Worm (Caenorhabditis elegans) whole organism, L2 larva: ENCODE data around the gene VF13D12L.3.
A peak's percentile ranks its signal among the peaks of the same experiment; 100 is the strongest.

ENCODE experiments used
- C34F6.9 ChIP-seq: fragments of 150-350 bp; optimal IDR thresholded peaks from 2 replicates; lab custom pipeline; 2014; ENCODE audit warnings: missing biosample characterization, missing genetic modification characterization
- R02D3.7 ChIP-seq: fragments of 150-350 bp; optimal IDR thresholded peaks from 2 replicates; lab custom pipeline; 2014; ENCODE audit warnings: missing biosample characterization, missing genetic modification characterization
- alr-1 ChIP-seq: fragments of 150-350 bp; optimal IDR thresholded peaks from 2 replicates; lab custom pipeline; 2014; ENCODE audit warnings: missing biosample characterization, missing genetic modification characterization
- blmp-1 ChIP-seq: sonication (generic microtip); optimal IDR thresholded peaks from 2 replicates; lab custom pipeline; 2017; ENCODE audit warnings: missing genetic modification characterization, mild to moderate bottlenecking, missing compliant biosample characterization, antibody characterized with exemption, moderate library complexity; ENCODE audit not compliant: insufficient read depth
- ceh-16 ChIP-seq: fragments of 150-350 bp; optimal IDR thresholded peaks from 2 replicates; lab custom pipeline; 2014; ENCODE audit warnings: missing biosample characterization, missing genetic modification characterization
- egl-27 ChIP-seq: sonication (generic microtip); optimal IDR thresholded peaks from 3 replicates; lab custom pipeline; 2017; ENCODE audit warnings: missing biosample characterization, missing genetic modification reagents, missing genetic modification characterization
- elt-1 ChIP-seq: fragments of 150-350 bp; optimal IDR thresholded peaks from 2 replicates; lab custom pipeline; 2014; ENCODE audit warnings: missing biosample characterization, missing genetic modification characterization
- fos-1 ChIP-seq: fragments of 150-350 bp; optimal IDR thresholded peaks from 2 replicates; lab custom pipeline; 2014; ENCODE audit warnings: missing biosample characterization, missing genetic modification characterization
- gmeb-1 ChIP-seq: fragments of 150-350 bp; optimal IDR thresholded peaks from 2 replicates; lab custom pipeline; 2014; ENCODE audit warnings: missing biosample characterization, missing genetic modification characterization
- lin-11 ChIP-seq: fragments of 150-350 bp; sonication (generic microtip); optimal IDR thresholded peaks from 2 replicates; lab custom pipeline; 2014; ENCODE audit warnings: missing biosample characterization, missing genetic modification characterization, inconsistent platforms, mixed read lengths
- lin-13 ChIP-seq: fragments of 150-350 bp; optimal IDR thresholded peaks from 2 replicates; lab custom pipeline; 2014; ENCODE audit warnings: missing biosample characterization, missing genetic modification reagents, missing genetic modification characterization
- lsy-2 ChIP-seq, 2 experiments: fragments of 150-350 bp in 1 of 2; sonication (generic microtip) in 1 of 2; optimal IDR thresholded peaks; 2 replicates each; lab custom pipeline; 2014 to 2017; ENCODE audit warnings: missing biosample characterization in 2 of 2, missing genetic modification characterization in 2 of 2
- mab-5 ChIP-seq: fragments of 150-350 bp; optimal IDR thresholded peaks from 2 replicates; lab custom pipeline; 2014; ENCODE audit warnings: missing biosample characterization, missing genetic modification characterization
- mbf-1 ChIP-seq: sonication (generic microtip); optimal IDR thresholded peaks from 2 replicates; lab custom pipeline; 2017; ENCODE audit warnings: missing biosample characterization, missing genetic modification characterization
- nhr-10 ChIP-seq: sonication (generic microtip); optimal IDR thresholded peaks from 2 replicates; lab custom pipeline; 2017; ENCODE audit warnings: missing biosample characterization, missing genetic modification characterization
- nhr-12 ChIP-seq: fragments of 150-350 bp; optimal IDR thresholded peaks from 2 replicates; lab custom pipeline; 2014; ENCODE audit warnings: missing biosample characterization, missing genetic modification characterization
- nhr-129 ChIP-seq: fragments of 150-350 bp; optimal IDR thresholded peaks from 2 replicates; lab custom pipeline; 2014; ENCODE audit warnings: missing biosample characterization, missing genetic modification characterization
- nhr-21 ChIP-seq: fragments of 150-350 bp; optimal IDR thresholded peaks from 2 replicates; lab custom pipeline; 2014; ENCODE audit warnings: missing biosample characterization, missing genetic modification characterization
- nhr-237 ChIP-seq: fragments of 150-350 bp; optimal IDR thresholded peaks from 2 replicates; lab custom pipeline; 2014; ENCODE audit warnings: missing biosample characterization, missing genetic modification characterization
- nhr-6 ChIP-seq: fragments of 150-350 bp; optimal IDR thresholded peaks from 2 replicates; lab custom pipeline; 2014; ENCODE audit warnings: missing biosample characterization, missing genetic modification characterization
- nhr-77 ChIP-seq: fragments of 150-350 bp; optimal IDR thresholded peaks from 2 replicates; lab custom pipeline; 2014; ENCODE audit warnings: missing biosample characterization, missing genetic modification characterization
- skn-1 ChIP-seq: sonication (generic microtip); optimal IDR thresholded peaks from 2 replicates; lab custom pipeline; 2017; ENCODE audit warnings: missing biosample characterization, missing genetic modification characterization
- sma-3 ChIP-seq: sonication (generic microtip); optimal IDR thresholded peaks from 2 replicates; lab custom pipeline; 2016; ENCODE audit warnings: missing genetic modification reagents, missing genetic modification characterization, missing compliant biosample characterization
- sma-9 ChIP-seq, 2 experiments: fragments of 150-350 bp in 1 of 2; sonication (generic microtip) in 1 of 2; optimal IDR thresholded peaks; 2 replicates each; lab custom pipeline; 2014 to 2016; ENCODE audit warnings: missing genetic modification characterization in 2 of 2, mild to moderate bottlenecking in 1 of 2, missing biosample characterization in 1 of 2, missing compliant biosample characterization in 1 of 2, missing genetic modification reagents in 1 of 2, moderate library complexity in 1 of 2
- snpc-4 ChIP-seq: fragments of 150-350 bp; optimal IDR thresholded peaks from 2 replicates; lab custom pipeline; 2014; ENCODE audit warnings: missing biosample characterization, missing genetic modification characterization
- unc-39 ChIP-seq: fragments of 150-350 bp; optimal IDR thresholded peaks from 2 replicates; lab custom pipeline; 2014; ENCODE audit warnings: missing biosample characterization, missing genetic modification characterization
- unc-55 ChIP-seq: fragments of 150-350 bp; sonication (generic microtip); optimal IDR thresholded peaks from 3 replicates; lab custom pipeline; 2014; ENCODE audit warnings: missing biosample characterization, missing genetic modification reagents, missing genetic modification characterization
- unc-62 ChIP-seq: fragments of 150-350 bp; optimal IDR thresholded peaks from 2 replicates; lab custom pipeline; 2014; ENCODE audit warnings: missing biosample characterization, missing genetic modification reagents, missing genetic modification characterization
- ztf-1 ChIP-seq: fragments of 200-800 bp; sonication (Bioruptor generic); conservative IDR thresholded peaks from 2 replicates; pipeline ENCODE4 v1.3.6; 2022; ENCODE audit warnings: missing genetic modification characterization, missing compliant biosample characterization
- ztf-11 ChIP-seq: sonication (generic microtip); optimal IDR thresholded peaks from 2 replicates; lab custom pipeline; 2017; ENCODE audit warnings: missing biosample characterization, missing genetic modification characterization

VF13D12L.3 gene

DNA sequence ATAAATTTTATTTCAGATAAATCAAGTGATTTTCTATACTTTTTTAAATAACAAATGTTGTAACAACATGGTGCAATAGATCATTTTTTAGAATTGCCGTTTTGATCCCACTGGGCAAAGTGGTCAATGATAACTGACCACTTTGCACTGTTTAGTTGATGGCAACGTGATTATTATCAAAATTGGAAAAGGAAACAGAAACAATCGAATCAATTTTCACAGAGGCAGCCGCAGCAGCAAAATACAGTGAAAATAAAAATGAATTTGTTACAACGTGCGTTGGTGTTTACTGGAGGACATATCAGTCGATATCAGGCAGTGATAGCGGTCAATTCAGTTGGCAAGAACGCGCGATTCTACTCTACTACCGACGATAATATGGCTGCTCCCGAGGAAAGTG lies at the start of gene VF13D12L.3:
Gene VF13D12L.3, plus strand, starts transcription at position 223 of the 400 bp plus-strand sequence.
- TF ChIP-seq blmp-1 (tag; lab: Kevin White, UChicago) (peak; percentile 2), nhr-77 (tag; lab: Kevin White, UChicago) (no peak)

DNA sequence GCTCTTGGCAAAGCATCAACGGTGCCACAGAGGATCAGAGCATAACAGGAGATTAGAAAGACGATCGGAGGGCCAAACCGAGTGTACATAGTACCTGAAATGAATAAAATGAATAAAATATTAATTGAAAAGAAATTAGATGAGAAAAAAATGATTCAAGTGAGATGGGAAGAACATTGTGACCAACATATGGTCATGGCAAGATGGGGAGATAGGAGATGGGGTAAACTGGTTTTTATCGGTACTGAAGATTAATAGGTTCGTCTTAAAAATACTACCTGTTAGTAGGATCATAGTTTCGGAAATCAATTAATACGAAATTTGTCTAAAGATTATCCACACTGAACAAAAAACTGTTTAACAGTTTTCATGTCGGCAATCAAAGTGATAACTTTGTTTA lies 48.7 kb upstream of the VF13D12L.3 start, which contains the start of gene nep-1:
Gene nep-1, minus strand, starts transcription at position 101 of the 400 bp plus-strand sequence.
- TF ChIP-seq lsy-2 (tag; optimal IDR thresholded peaks at IDR 0.05; lab: Kevin White, UChicago) (no peak), nhr-77 (tag; lab: Kevin White, UChicago) (no peak), alr-1 (tag; lab: Kevin White, UChicago) (no peak), sma-9 (GFP tag; optimal IDR thresholded peaks at IDR 0.05; lab: Kevin White, UChicago) (peak; percentile 24), sma-9 (tag; optimal IDR thresholded peaks at IDR 0.05; lab: Kevin White, UChicago) (no peak), ceh-16 (tag; lab: Kevin White, UChicago) (no peak)
- TF ChIP-seq, all 48 proteins: peak for 1

DNA sequence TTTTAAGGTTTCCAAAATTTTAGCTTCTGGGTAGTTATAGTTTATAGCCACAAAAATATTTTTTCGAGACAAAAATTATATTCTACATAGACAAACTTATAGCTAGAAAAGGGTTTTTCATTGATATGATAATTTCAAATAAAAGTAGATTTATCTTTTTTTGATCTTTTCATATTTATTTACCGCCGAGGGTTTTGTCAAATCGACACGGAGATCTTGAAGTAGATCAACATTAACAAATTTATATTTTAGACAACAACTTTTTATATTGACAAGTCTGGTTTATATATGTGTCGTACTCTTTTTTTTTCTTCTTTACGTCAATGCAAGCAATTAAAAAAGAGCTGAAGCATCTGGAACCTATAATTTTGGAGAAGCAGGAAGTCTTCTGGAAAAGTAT lies 47.0 kb upstream of the VF13D12L.3 start:
- no peak for TF ChIP-seq lin-11
- TF ChIP-seq snpc-4 (tag; lab: Kevin White, UChicago) = no peak
- no peak for TF ChIP-seq nhr-12 (tag; lab: Kevin White, UChicago)
- no peak for TF ChIP-seq alr-1 (tag; lab: Kevin White, UChicago)
- no peak for TF ChIP-seq C34F6.9
- TF ChIP-seq unc-55 (GFP tag; lab: Kevin White, UChicago) = no peak
- TF ChIP-seq elt-1 (tag; lab: Kevin White, UChicago) = no peak
- TF ChIP-seq, all 48 proteins: peak for 0

DNA sequence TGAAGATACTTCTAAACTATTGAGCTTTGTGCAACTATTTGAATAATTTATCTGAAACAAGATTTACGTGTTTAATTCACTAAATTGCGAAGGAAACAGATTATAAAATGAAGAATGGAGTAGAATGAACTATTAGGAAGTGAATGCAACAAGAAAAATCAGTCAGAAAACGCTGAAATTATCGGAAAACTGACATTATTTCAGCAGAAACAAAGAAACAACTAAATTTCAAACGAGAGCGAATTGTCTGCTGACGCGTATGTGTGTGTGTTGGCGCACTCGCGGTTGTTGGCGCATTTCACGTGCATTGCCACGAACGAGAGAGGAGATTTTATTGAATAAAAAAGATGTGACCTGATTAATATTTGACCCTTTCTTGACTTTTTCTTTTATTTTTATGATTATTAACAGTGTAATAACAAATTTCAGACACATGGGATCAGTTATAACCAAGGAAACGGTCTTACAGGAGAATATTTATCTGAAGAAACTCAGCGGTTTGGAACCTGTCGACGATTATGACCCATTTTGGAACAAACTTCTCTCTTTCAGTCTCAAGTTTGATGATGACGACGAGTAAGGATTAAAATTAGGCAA lies 29.8 kb upstream of the VF13D12L.3 start, which contains the start of the genes trr-1 and C47D12.2:
Gene trr-1, minus strand, starts transcription at position 51 of the 597 bp plus-strand sequence.
Gene C47D12.2, plus strand, starts transcription at position 430 of the 597 bp plus-strand sequence.
- TF ChIP-seq fos-1 (tag; lab: Kevin White, UChicago) (peak; percentile 43), blmp-1 (tag; lab: Kevin White, UChicago) (no peak), elt-1 (tag; lab: Kevin White, UChicago) (no peak), snpc-4 (tag; lab: Kevin White, UChicago) (no peak), sma-3 (GFP tag; lab: Kevin White, UChicago) (peak; percentile 64), unc-39 (tag; lab: Kevin White, UChicago) (no peak), lin-11 (peak; percentile 58), nhr-12 (tag; lab: Kevin White, UChicago) (no peak), R02D3.7 (tag; lab: Kevin White, UChicago) (peak; percentile 14), ztf-11 (tag; lab: Kevin White, UChicago) (no peak), nhr-21 (tag; lab: Kevin White, UChicago) (peak; percentile 10), sma-9 (GFP tag; optimal IDR thresholded peaks at IDR 0.05; lab: Kevin White, UChicago) (peak; percentile 54), sma-9 (tag; optimal IDR thresholded peaks at IDR 0.05; lab: Kevin White, UChicago) (no peak), nhr-6 (tag; lab: Kevin White, UChicago) (no peak), nhr-237 (tag; lab: Kevin White, UChicago) (no peak), gmeb-1 (tag; lab: Kevin White, UChicago) (no peak), unc-62 (no peak), lsy-2 (tag; optimal IDR thresholded peaks at IDR 0.05; lab: Kevin White, UChicago) (peak in 1 of 2 experiments; percentile 69), ztf-1 (GFP tag; lab: Robert Waterston, UW) (no peak), mab-5 (tag; lab: Kevin White, UChicago) (peak; percentile 2), nhr-129 (tag; lab: Kevin White, UChicago) (peak; percentile 81), nhr-10 (tag; lab: Kevin White, UChicago) (no peak), lin-13 (GFP tag; lab: Kevin White, UChicago) (no peak)

DNA sequence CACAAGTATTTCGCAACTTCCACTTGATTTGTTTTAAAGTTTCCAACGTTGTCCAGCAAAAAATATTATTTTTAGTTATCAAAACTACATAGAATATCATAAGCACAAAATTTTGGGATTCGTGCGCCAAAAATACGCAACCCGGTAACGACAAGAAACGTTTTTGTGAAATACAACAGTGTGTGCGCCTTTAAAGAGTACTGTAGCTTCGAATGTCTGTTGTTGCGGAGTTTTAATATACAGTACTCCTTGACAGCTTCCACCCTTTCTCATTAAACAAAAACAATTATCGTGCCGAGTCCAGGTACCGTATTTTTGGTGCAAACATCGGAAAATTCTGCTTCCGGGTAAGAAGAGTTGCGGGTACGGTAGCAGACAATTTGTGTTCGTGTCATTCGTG lies 25.6 kb upstream of the VF13D12L.3 start:
- no peak for TF ChIP-seq unc-39 (tag; lab: Kevin White, UChicago)
- no peak for TF ChIP-seq egl-27 (tag; lab: Kevin White, UChicago)
- TF ChIP-seq skn-1 = no peak
- TF ChIP-seq mbf-1 = no peak
- TF ChIP-seq, all 48 proteins: peak for 0
